Worm (Caenorhabditis elegans): ENCODE measurements around the gene F55H2.8.

The F55H2.8 gene

DNA sequence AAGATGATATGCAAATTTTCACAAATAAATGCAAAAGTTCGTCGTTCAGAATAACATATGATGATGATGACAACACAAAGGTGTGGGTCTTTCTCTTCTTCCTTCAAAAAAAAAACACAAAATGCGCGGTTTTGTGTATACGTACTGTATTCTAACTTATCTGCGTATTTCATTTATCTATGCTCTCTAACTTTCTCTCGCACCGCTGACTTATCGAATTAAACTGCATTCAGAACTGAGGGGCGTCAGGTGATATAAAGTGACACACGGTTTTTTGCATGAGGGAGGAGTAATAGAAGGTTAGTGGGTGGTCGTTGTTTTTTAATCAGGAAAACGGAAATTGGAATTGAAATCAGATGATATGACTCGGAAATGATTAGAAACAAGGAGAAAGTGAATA, 13.4 kb upstream of the F55H2.8 start, which contains the start of gene sod-4:
TSS of gene sod-4 (minus strand) at position 109 of the 400 bp plus-strand sequence.
- TF ChIP-seq ztf-3 (GFP tag; optimal IDR thresholded peaks at IDR 0.05) (no peak), nhr-80 (tag; optimal IDR thresholded peaks at IDR 0.05) (peak; percentile 47), F37B4.10 (GFP tag; IDR thresholded peaks at IDR 0.05) (no peak), T07F8.4 (tag; optimal IDR thresholded peaks at IDR 0.05) (no peak), zfh-2 (GFP tag; conservative IDR thresholded peaks at IDR 0.05) (no peak), madf-10 (tag; optimal IDR thresholded peaks at IDR 0.05) (no peak), hmg-1.2 (GFP tag; IDR thresholded peaks at IDR 0.05) (peak; percentile 45; the same call in 1 of the 2 replicates), cebp-1 (GFP tag; IDR thresholded peaks at IDR 0.05) (no peak), cebp-1 (tag; optimal IDR thresholded peaks at IDR 0.05) (peak; percentile 25), attf-5 (GFP tag; optimal IDR thresholded peaks at IDR 0.05) (peak; percentile 12), C17E4.6 (GFP tag; IDR thresholded peaks at IDR 0.05) (no peak)

DNA sequence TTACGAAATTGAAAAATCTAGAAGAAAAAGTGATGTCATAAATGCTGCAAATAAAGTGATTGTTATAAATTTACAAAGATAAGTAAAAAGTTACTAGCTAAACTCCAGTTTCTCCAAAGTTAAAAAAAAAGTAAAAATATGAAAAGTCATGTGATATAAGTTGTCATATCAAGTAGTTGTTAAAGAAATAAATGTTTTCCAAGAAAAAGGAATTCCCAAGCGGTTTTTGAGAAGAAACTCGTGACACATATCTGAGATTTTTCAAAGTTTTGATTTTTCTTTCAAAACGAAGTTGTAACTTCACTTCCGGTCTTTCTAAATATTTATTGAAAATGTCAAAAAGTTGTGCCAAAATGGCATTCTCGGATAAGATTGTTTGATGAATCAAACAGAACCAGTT, 12.6 kb upstream of the F55H2.8 start:
- TF ChIP-seq aptf-2 (GFP tag; conservative IDR thresholded peaks at IDR 0.05) (no peak), athp-1 (tag; optimal IDR thresholded peaks at IDR 0.05) (no peak), cebp-1 (GFP tag; IDR thresholded peaks at IDR 0.05) (no peak), cebp-1 (tag; optimal IDR thresholded peaks at IDR 0.05) (peak; percentile 26), tbp1 (GFP tag; optimal IDR thresholded peaks at IDR 0.05) (no peak), let-607 (tag; optimal IDR thresholded peaks at IDR 0.05) (no peak)

DNA sequence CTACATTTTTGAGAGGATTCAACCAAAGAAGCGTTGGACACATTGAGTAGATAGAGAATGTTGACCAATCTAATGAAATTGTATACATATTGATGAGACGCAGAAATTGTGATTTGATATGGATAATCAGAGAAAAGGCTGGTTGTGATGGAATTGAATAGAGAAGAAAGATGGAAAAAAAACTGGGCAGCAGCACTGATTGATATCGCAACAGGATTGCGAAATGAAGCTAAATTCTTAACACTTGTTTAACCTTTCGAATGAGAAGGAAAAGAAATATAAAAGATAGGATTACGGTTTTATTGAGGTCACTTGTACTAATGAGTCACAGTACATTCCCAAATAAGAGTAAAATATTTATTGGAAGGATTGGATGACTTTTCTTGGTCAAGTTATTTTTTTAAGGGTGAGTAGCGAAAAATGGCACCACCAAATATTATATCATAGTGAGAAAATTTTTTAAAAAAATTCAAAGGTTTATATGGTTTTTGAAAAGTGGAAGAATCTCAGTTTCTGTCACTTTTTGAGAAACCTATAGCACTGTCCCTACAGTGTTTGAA, 11.4 kb upstream of the F55H2.8 start:
- TF ChIP-seq mcd-1 (GFP tag; IDR thresholded peaks at IDR 0.05): no peak
- peak; percentile 49; the same call in 1 of the 2 replicates for TF ChIP-seq cebp-1 (GFP tag; IDR thresholded peaks at IDR 0.05)
- peak; percentile 88 for TF ChIP-seq cebp-1 (tag; optimal IDR thresholded peaks at IDR 0.05)
- TF ChIP-seq ztf-26 (tag; optimal IDR thresholded peaks at IDR 0.05): no peak
- TF ChIP-seq zfh-2 (GFP tag; conservative IDR thresholded peaks at IDR 0.05): no peak

DNA sequence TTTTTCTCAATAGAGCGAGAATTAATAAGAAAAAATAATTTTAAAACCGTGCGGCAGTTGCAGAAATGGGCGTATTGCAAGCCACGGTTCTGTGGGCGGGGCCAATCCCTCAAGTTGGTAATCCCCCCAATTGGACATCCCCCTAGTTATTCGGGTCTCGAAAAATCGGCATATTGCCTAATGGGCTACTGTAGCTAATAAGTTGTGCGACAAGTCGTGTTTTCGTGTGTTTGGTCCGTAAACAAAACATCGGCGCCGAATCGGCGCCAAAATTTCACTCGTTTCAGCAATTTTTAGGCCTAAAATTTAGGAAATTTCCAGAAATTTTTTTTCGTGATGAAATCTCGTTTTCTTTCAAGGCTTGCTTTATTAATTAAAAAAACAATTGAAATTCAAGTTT, 9.3 kb upstream of the F55H2.8 start:
- TF ChIP-seq B0035.1 (tag; optimal IDR thresholded peaks at IDR 0.05): no peak
- peak; percentile 79 for TF ChIP-seq ceh-100 (GFP tag; IDR thresholded peaks at IDR 0.05)
- no peak for TF ChIP-seq Y79H2A.3 (GFP tag; conservative IDR thresholded peaks at IDR 0.05)
- TF ChIP-seq lag-1 (GFP tag; IDR thresholded peaks at IDR 0.05): no peak
- TF ChIP-seq ekl-4 (GFP tag; IDR thresholded peaks at IDR 0.05): 0 out of 2 replicates have a peak, but pooled peaks have one; percentile 20
- peak; percentile 50 for TF ChIP-seq dpl-1 (GFP tag; optimal IDR thresholded peaks at IDR 0.05)
- no peak for TF ChIP-seq nhr-80 (tag; optimal IDR thresholded peaks at IDR 0.05)
- peak; percentile 89 for TF ChIP-seq xnd-1 (tag; optimal IDR thresholded peaks at IDR 0.05)
- no peak for TF ChIP-seq madf-3 (GFP tag; IDR thresholded peaks at IDR 0.05)
- no peak for TF ChIP-seq tbp1 (GFP tag; optimal IDR thresholded peaks at IDR 0.05)
- no peak for TF ChIP-seq atf-7 (tag; optimal IDR thresholded peaks at IDR 0.05)
- peak; percentile 25 for TF ChIP-seq lin-54 (GFP tag; optimal IDR thresholded peaks at IDR 0.05)
- 0 out of 2 replicates have a peak, but pooled peaks have one; percentile 55 for TF ChIP-seq nfyb-1 (GFP tag; IDR thresholded peaks at IDR 0.05)
- peak; percentile 45 for TF ChIP-seq mcd-1 (GFP tag; IDR thresholded peaks at IDR 0.05)
- TF ChIP-seq C17E4.6 (GFP tag; IDR thresholded peaks at IDR 0.05): peak; percentile 29; the same call in 1 of the 2 replicates
- 0 out of 2 replicates have a peak, but pooled peaks have one; percentile 46 for TF ChIP-seq B0019.2 (GFP tag; conservative IDR thresholded peaks at IDR 0.05)
- TF ChIP-seq madf-6 (GFP tag; IDR thresholded peaks at IDR 0.05): peak; percentile 95
- TF ChIP-seq efl-1 (GFP tag; optimal IDR thresholded peaks at IDR 0.05): peak; percentile 82
- TF ChIP-seq mel-28 (tag; optimal IDR thresholded peaks at IDR 0.05; ENCODE audit: borderline replicate concordance): no peak
- TF ChIP-seq snpc-3.4 (tag; optimal IDR thresholded peaks at IDR 0.05): peak; percentile 35
- peak; percentile 33 for TF ChIP-seq hmg-1.2 (GFP tag; IDR thresholded peaks at IDR 0.05)
- TF ChIP-seq unc-130 (GFP tag; optimal IDR thresholded peaks at IDR 0.05): peak; percentile 24
- peak; percentile 62; the same call in 1 of the 2 replicates for TF ChIP-seq pbrm-1 (GFP tag; IDR thresholded peaks at IDR 0.05)
- peak; percentile 38; the same call in 1 of the 2 replicates for TF ChIP-seq Y67H2A.10 (GFP tag; conservative IDR thresholded peaks at IDR 0.05)
- no peak for TF ChIP-seq unc-62 (GFP tag; optimal IDR thresholded peaks at IDR 0.05)
- peak; percentile 92 for TF ChIP-seq madf-8 (GFP tag; conservative IDR thresholded peaks at IDR 0.05)
- no peak for TF ChIP-seq snpc-1.1 (tag; optimal IDR thresholded peaks at IDR 0.05; ENCODE audit: insufficient read depth)
- TF ChIP-seq lsl-1 (GFP tag; optimal IDR thresholded peaks at IDR 0.05): peak; percentile 89
- TF ChIP-seq ztf-18 (tag; optimal IDR thresholded peaks at IDR 0.05): peak; percentile 22

Measured in whole organism, young adult.